Fruit fly (Drosophila melanogaster): ENCODE data around the gene Ocho.

Ocho gene

dm6 chr3L:14925602-14926001, 49.0 kb upstream of the Ocho start:
- TF ChIP-seq dysf (GFP tag; IDR thresholded peaks at IDR 0.05) (0 out of 3 replicates have a peak, but pooled peaks have one; percentile 24), Ets65A (GFP tag) (peak; percentile 34), CG9817 (tag; optimal IDR thresholded peaks at IDR 0.05) (no peak), ssp (GFP tag; IDR thresholded peaks at IDR 0.05) (no peak), CG31441 (GFP tag; IDR thresholded peaks at IDR 0.05) (no peak), en (GFP tag; optimal IDR thresholded peaks at IDR 0.05) (no peak), gce (GFP tag; IDR thresholded peaks at IDR 0.05) (0 out of 3 replicates have a peak, but pooled peaks have one; percentile 9), zf30C (GFP tag; optimal IDR thresholded peaks at IDR 0.05) (peak; percentile 42), chm (GFP tag; IDR thresholded peaks at IDR 0.05) (no peak), nerfin-1 (tag; optimal IDR thresholded peaks at IDR 0.05) (no peak), br (optimal IDR thresholded peaks at IDR 0.05) (no peak), CTCF (GFP tag; optimal IDR thresholded peaks at IDR 0.05) (peak; percentile 82), CG15514 (GFP tag; optimal IDR thresholded peaks at IDR 0.05) (peak; percentile 7), Chrac-16 (GFP tag; optimal IDR thresholded peaks at IDR 0.05) (no peak), Six4 (GFP tag; optimal IDR thresholded peaks at IDR 0.05) (no peak), grau (tag; optimal IDR thresholded peaks at IDR 0.05) (no peak), CG14965 (GFP tag; optimal IDR thresholded peaks at IDR 0.05; ENCODE audit: borderline replicate concordance) (peak; percentile 90), Rfx (GFP tag; IDR thresholded peaks at IDR 0.05) (0 out of 2 replicates have a peak, but pooled peaks have one; percentile 19), fd102C (GFP tag; optimal IDR thresholded peaks at IDR 0.05) (no peak), CHES-1-like (GFP tag; optimal IDR thresholded peaks at IDR 0.05) (no peak), CG31388 (GFP tag; optimal IDR thresholded peaks at IDR 0.05) (no peak), sens-2 (GFP tag; IDR thresholded peaks at IDR 0.05) (no peak), CG4617 (GFP tag; optimal IDR thresholded peaks at IDR 0.05; ENCODE audit: borderline replicate concordance) (no peak)

dm6 chr3L:14942769-14943168, 31.9 kb upstream of the Ocho start:
- TF ChIP-seq lov (optimal IDR thresholded peaks at IDR 0.05) (no peak), lov (GFP tag; IDR thresholded peaks at IDR 0.05) (peak; percentile 70; the same call in 2 of the 3 replicates), NC2β (GFP tag; optimal IDR thresholded peaks at IDR 0.05) (peak; percentile 19), HLH54F (GFP tag; optimal IDR thresholded peaks at IDR 0.05) (no peak), Sry-δ (GFP tag; optimal IDR thresholded peaks at IDR 0.05) (peak; percentile 81), wdn (GFP tag; IDR thresholded peaks at IDR 0.05) (no peak), CG7963 (GFP tag; IDR thresholded peaks at IDR 0.05; ENCODE audit: partially characterized antibody) (peak; percentile 42; the same call in 1 of the 3 replicates), zen (tag; optimal IDR thresholded peaks at IDR 0.05) (no peak), CG2712 (tag; optimal IDR thresholded peaks at IDR 0.05) (peak; percentile 33), vnd (GFP tag; IDR thresholded peaks at IDR 0.05; ENCODE audit: partially characterized antibody) (peak; percentile 45; the same call in 2 of the 3 replicates), sens (GFP tag) (peak; percentile 66), Scr (GFP tag; IDR thresholded peaks at IDR 0.05; ENCODE audit: partially characterized antibody) (peak; percentile 65), dati (GFP tag; IDR thresholded peaks at IDR 0.05) (no peak), ase (GFP tag; IDR thresholded peaks at IDR 0.05) (no peak), pb (GFP tag; optimal IDR thresholded peaks at IDR 0.05) (no peak), CG31388 (GFP tag; optimal IDR thresholded peaks at IDR 0.05) (no peak), CG1832 (GFP tag; optimal IDR thresholded peaks at IDR 0.05) (no peak), zf30C (GFP tag; optimal IDR thresholded peaks at IDR 0.05) (no peak), sna (GFP tag; IDR thresholded peaks at IDR 0.05; ENCODE audit: partially characterized antibody) (no peak), CG9817 (tag; optimal IDR thresholded peaks at IDR 0.05) (no peak), E2f1 (GFP tag; IDR thresholded peaks at IDR 0.05) (no peak), CG34224 (GFP tag; IDR thresholded peaks at IDR 0.05; ENCODE audit: partially characterized antibody) (peak; percentile 55), dimm (GFP tag; IDR thresholded peaks at IDR 0.05) (no peak), CG10147 (GFP tag; optimal IDR thresholded peaks at IDR 0.05) (no peak), CG12659 (GFP tag; optimal IDR thresholded peaks at IDR 0.05) (no peak), HHEX (GFP tag; optimal IDR thresholded peaks at IDR 0.05) (no peak), CG8290 (GFP tag; optimal IDR thresholded peaks at IDR 0.05) (peak; percentile 12), CG8290 (tag; optimal IDR thresholded peaks at IDR 0.05) (no peak), Dll (GFP tag; IDR thresholded peaks at IDR 0.05; ENCODE audit: partially characterized antibody) (peak; percentile 70), klu (GFP tag; IDR thresholded peaks at IDR 0.05) (no peak), Spps (tag; optimal IDR thresholded peaks at IDR 0.05) (no peak), Hmx (GFP tag; optimal IDR thresholded peaks at IDR 0.05) (no peak), pzg (GFP tag; optimal IDR thresholded peaks at IDR 0.05) (peak; percentile 58)
